Worm (Caenorhabditis elegans) whole organism, L1 larva: Measurements from ENCODE around the gene R03A10.5.
A peak's percentile ranks its signal among the peaks of the same experiment; 100 is the strongest.

ENCODE experiments used
- C04F5.9 ChIP-seq: sonication (generic microtip); optimal IDR thresholded peaks from 2 replicates; lab custom pipeline; 2016; ENCODE audit warnings: missing genetic modification characterization, missing compliant biosample characterization
- aha-1 ChIP-seq: fragments of 150-350 bp; optimal IDR thresholded peaks from 2 replicates; lab custom pipeline; 2014; ENCODE audit warnings: missing biosample characterization, missing genetic modification characterization
- aly-2 ChIP-seq: fragments of 150-350 bp; optimal IDR thresholded peaks from 2 replicates; lab custom pipeline; 2014; ENCODE audit warnings: missing biosample characterization, missing genetic modification characterization
- ces-1 ChIP-seq: fragments of 150-350 bp; optimal IDR thresholded peaks from 2 replicates; lab custom pipeline; 2014; ENCODE audit warnings: missing biosample characterization, missing genetic modification reagents, missing genetic modification characterization
- dpl-1 ChIP-seq, 3 experiments: fragments of 150-350 bp in 2 of 3; sonication (generic microtip) in 1 of 3; optimal IDR thresholded peaks; 2 replicates each; lab custom pipeline; 2014 to 2017; ENCODE audit warnings: missing biosample characterization in 3 of 3, missing genetic modification characterization in 3 of 3, missing genetic modification reagents in 3 of 3
- efl-1 ChIP-seq, 4 experiments: fragments of 150-350 bp; optimal IDR thresholded peaks in 3 of 4; peaks in 1 of 4; 1 replicate in 1 of 4; 2 replicates in 3 of 4; lab custom pipeline; 2014; ENCODE audit warnings: missing biosample characterization in 2 of 4, missing genetic modification characterization in 2 of 4, missing genetic modification reagents in 2 of 4
- egl-13 ChIP-seq: sonication (generic microtip); optimal IDR thresholded peaks from 2 replicates; lab custom pipeline; 2016; ENCODE audit warnings: missing genotype, missing genetic modification reagents, missing genetic modification characterization, missing compliant biosample characterization
- egl-27 ChIP-seq, 2 experiments: fragments of 150-350 bp in 1 of 2; sonication (generic microtip); optimal IDR thresholded peaks; 3 replicates each; lab custom pipeline; 2017 to 2018; ENCODE audit warnings: missing biosample characterization in 2 of 2, missing genetic modification characterization in 2 of 2, missing genetic modification reagents in 2 of 2
- elt-2 ChIP-seq: sonication (generic microtip); optimal IDR thresholded peaks from 2 replicates; lab custom pipeline; 2016; ENCODE audit warnings: missing genetic modification characterization, mild to moderate bottlenecking, inconsistent platforms, missing compliant biosample characterization, missing genetic modification reagents
- ets-5 ChIP-seq: fragments of 200-800 bp; sonication (Bioruptor generic); IDR thresholded peaks from 2 replicates; pipeline ENCODE4 v1.3.6; 2022; ENCODE audit warnings: missing genetic modification characterization, missing compliant biosample characterization
- fkh-8 ChIP-seq: sonication (generic microtip); optimal IDR thresholded peaks from 2 replicates; lab custom pipeline; 2016; ENCODE audit warnings: mild to moderate bottlenecking, missing genetic modification characterization, missing compliant biosample characterization
- hlh-17 ChIP-seq: fragments of 200-800 bp; sonication (Bioruptor generic); optimal IDR thresholded peaks from 2 replicates; lab custom pipeline; 2018; ENCODE audit warnings: missing genetic modification characterization, mild to moderate bottlenecking, missing compliant biosample characterization, moderate library complexity, borderline replicate concordance
- hlh-4 ChIP-seq: sonication (generic microtip); optimal IDR thresholded peaks from 2 replicates; lab custom pipeline; 2016; ENCODE audit warnings: mild to moderate bottlenecking, missing genetic modification characterization, missing compliant biosample characterization
- hpl-2 ChIP-seq: fragments of 150-350 bp; optimal IDR thresholded peaks from 2 replicates; lab custom pipeline; 2014; ENCODE audit warnings: missing biosample characterization, missing genetic modification reagents, missing genetic modification characterization
- jun-1 ChIP-seq: fragments of 150-350 bp; optimal IDR thresholded peaks from 2 replicates; lab custom pipeline; 2014; ENCODE audit warnings: missing biosample characterization, missing genetic modification reagents, missing genetic modification characterization
- lin-15B ChIP-seq: fragments of 150-350 bp; sonication (generic microtip); optimal IDR thresholded peaks from 3 replicates; lab custom pipeline; 2014; ENCODE audit warnings: missing biosample characterization, missing genetic modification characterization
- lir-3 ChIP-seq: sonication (generic microtip); optimal IDR thresholded peaks from 2 replicates; lab custom pipeline; 2016; ENCODE audit warnings: mild to moderate bottlenecking, missing genetic modification characterization, moderate library complexity, missing compliant biosample characterization; ENCODE audit not compliant: poor library complexity
- mab-9 ChIP-seq: fragments of 200-800 bp; sonication (Bioruptor generic); IDR thresholded peaks from 2 replicates; pipeline ENCODE4 v1.3.6; 2022; ENCODE audit warnings: missing genetic modification reagents, missing genetic modification characterization, missing compliant biosample characterization
- mep-1 ChIP-seq: fragments of 150-350 bp; optimal IDR thresholded peaks from 2 replicates; lab custom pipeline; 2014; ENCODE audit warnings: missing biosample characterization, missing genetic modification characterization
- nhr-11 ChIP-seq: fragments of 150-350 bp; optimal IDR thresholded peaks from 2 replicates; lab custom pipeline; 2014; ENCODE audit warnings: missing biosample characterization, missing genetic modification characterization
- nhr-84 ChIP-seq: sonication (generic microtip); optimal IDR thresholded peaks from 2 replicates; lab custom pipeline; 2017; ENCODE audit warnings: missing biosample characterization, missing genetic modification characterization
- nhr-85 ChIP-seq: sonication (generic microtip); peaks from one replicate; lab custom pipeline; 2016; ENCODE audit warnings: missing genetic modification characterization, inconsistent platforms, missing compliant biosample characterization
- pax-3 ChIP-seq: fragments of 200-800 bp; sonication (Bioruptor generic); optimal IDR thresholded peaks from 2 replicates; lab custom pipeline; 2018; ENCODE audit warnings: mild to moderate bottlenecking, missing genetic modification characterization, moderate library complexity, missing compliant biosample characterization
- pqm-1 ChIP-seq: sonication (generic microtip); optimal IDR thresholded peaks from 3 replicates; lab custom pipeline; 2017; ENCODE audit warnings: missing biosample characterization, missing genetic modification characterization
- snpc-4 ChIP-seq: fragments of 150-350 bp; optimal IDR thresholded peaks from 2 replicates; lab custom pipeline; 2014; ENCODE audit warnings: missing biosample characterization, missing genetic modification characterization
- sptf-1 ChIP-seq: fragments of 150-350 bp; optimal IDR thresholded peaks from 2 replicates; lab custom pipeline; 2014; ENCODE audit warnings: missing biosample characterization, missing genetic modification characterization
- unc-130 ChIP-seq: fragments of 150-350 bp; optimal IDR thresholded peaks from 2 replicates; lab custom pipeline; 2017; ENCODE audit warnings: missing biosample characterization, missing genetic modification characterization, inconsistent platforms
- unc-62 ChIP-seq: fragments of 150-350 bp; optimal IDR thresholded peaks from 2 replicates; lab custom pipeline; 2014; ENCODE audit warnings: missing biosample characterization, missing genetic modification reagents, missing genetic modification characterization
- unc-86 ChIP-seq: sonication (generic microtip); optimal IDR thresholded peaks from 2 replicates; lab custom pipeline; 2016; ENCODE audit warnings: missing genetic modification characterization, missing compliant biosample characterization
- unc-98 ChIP-seq: fragments of 200-800 bp; sonication (Bioruptor generic); IDR thresholded peaks from 2 replicates; pipeline ENCODE4 v1.3.6; 2022; ENCODE audit warnings: missing genetic modification characterization, missing compliant biosample characterization
- zag-1 ChIP-seq: fragments of 150-350 bp; optimal IDR thresholded peaks from 2 replicates; lab custom pipeline; 2014; ENCODE audit warnings: missing biosample characterization, missing genetic modification characterization
- ztf-4 ChIP-seq: fragments of 150-350 bp; optimal IDR thresholded peaks from 2 replicates; lab custom pipeline; 2014; ENCODE audit warnings: missing biosample characterization, missing genetic modification characterization

R03A10.5 gene

DNA sequence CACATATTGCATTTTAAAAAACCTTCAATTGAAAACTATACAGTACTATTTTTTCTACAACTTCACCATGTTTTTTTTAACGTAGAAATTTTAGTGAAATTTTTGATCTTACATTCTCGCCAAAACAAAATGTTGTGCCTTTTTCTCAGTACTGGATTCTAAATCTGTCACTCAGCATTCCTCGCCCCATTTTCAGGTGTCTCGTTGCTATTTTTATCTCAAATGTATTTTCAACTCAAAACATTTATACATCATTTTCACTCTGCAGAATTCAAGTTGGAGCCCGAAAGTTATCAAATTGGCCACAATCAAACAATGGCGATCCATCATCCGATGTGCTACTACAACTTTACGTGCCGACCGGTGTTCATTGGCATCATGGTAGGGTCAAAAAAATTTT, 19.5 kb downstream of the R03A10.5 start, which contains the start of gene sprr-1:
Gene sprr-1 (plus strand): TSS at position 269 of the 400 bp plus-strand sequence.
- TF ChIP-seq jun-1 (tag; lab: Kevin White, UChicago) = no peak
- no peak for TF ChIP-seq snpc-4 (tag; lab: Kevin White, UChicago)
- TF ChIP-seq nhr-85 (tag; lab: Kevin White, UChicago) = no peak
- no peak for TF ChIP-seq ets-5 (GFP tag; lab: Robert Waterston, UW)
- TF ChIP-seq pax-3 (tag; lab: Kevin White, UChicago) = no peak
- no peak for TF ChIP-seq unc-130 (tag; lab: Kevin White, UChicago)
- TF ChIP-seq efl-1 (optimal IDR thresholded peaks at IDR 0.05; lab: Kevin White, UChicago) = no peak
- no peak for TF ChIP-seq efl-1 (GFP tag; optimal IDR thresholded peaks at IDR 0.05 in 1 of 2; lab: Kevin White, UChicago)
- TF ChIP-seq zag-1 (tag; lab: Kevin White, UChicago) = no peak
- no peak for TF ChIP-seq aha-1 (tag; lab: Kevin White, UChicago)
- no peak for TF ChIP-seq nhr-11 (tag; lab: Kevin White, UChicago)
- no peak for TF ChIP-seq elt-2 (tag; lab: Kevin White, UChicago)
- TF ChIP-seq lin-15B = no peak
- TF ChIP-seq aly-2 (tag; lab: Kevin White, UChicago) = no peak
- no peak for TF ChIP-seq unc-98 (GFP tag; lab: Robert Waterston, UW)

DNA sequence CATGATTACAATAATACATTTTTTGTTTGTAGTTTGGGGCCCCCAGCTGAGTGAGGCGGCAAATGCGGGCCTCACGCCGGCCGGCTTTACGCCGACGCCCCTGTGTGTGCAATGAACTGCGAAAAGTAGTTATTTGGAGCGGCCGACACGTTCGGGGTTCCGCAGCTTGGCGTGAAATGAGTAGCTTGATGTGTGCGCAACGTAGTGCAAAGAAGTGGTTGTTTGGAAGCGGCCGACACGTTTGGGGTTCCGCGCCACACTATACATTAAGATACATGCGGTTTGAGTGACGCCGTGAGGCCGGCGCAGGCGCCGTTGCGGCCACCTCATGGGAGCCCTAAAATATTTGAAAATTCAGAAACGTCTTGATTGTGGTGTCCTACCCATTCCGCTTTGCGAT, 22.1 kb downstream of the R03A10.5 start:
- TF ChIP-seq snpc-4 (tag; lab: Kevin White, UChicago) = peak; percentile 24
- no peak for TF ChIP-seq sptf-1 (tag; lab: Kevin White, UChicago)
- TF ChIP-seq, all 84 proteins: peak for 1

DNA sequence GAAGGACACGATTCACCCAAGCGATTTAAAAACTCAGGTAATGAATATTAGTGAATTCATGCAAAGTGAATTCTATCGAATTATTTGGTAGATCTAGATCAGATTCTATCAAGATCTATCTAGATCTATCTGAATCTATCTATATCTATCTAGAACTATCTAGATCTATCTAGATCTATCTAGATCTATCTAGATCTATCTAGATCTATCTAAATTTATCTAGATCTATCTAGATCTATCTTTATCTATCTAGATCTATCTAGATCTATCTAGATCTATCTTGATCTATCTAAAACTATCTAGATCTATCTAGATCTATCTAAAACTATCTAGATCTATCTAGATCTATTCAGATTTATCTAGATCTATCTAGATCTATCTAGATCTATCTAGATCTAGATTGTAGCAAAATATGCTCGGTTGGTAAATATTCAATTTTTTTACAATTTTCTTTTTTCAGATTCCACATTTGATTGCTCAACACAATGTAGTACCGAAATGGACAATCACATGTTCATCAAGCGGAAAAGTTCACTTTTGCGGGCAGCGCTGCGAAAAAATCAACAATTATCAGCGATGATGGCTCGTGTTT, 23.5 kb downstream of the R03A10.5 start:
- peak; percentile 68 for TF ChIP-seq nhr-85 (tag; lab: Kevin White, UChicago)
- no peak for TF ChIP-seq hlh-17
- no peak for TF ChIP-seq nhr-84 (tag; lab: Kevin White, UChicago)
- TF ChIP-seq elt-2 (tag; lab: Kevin White, UChicago) = no peak

DNA sequence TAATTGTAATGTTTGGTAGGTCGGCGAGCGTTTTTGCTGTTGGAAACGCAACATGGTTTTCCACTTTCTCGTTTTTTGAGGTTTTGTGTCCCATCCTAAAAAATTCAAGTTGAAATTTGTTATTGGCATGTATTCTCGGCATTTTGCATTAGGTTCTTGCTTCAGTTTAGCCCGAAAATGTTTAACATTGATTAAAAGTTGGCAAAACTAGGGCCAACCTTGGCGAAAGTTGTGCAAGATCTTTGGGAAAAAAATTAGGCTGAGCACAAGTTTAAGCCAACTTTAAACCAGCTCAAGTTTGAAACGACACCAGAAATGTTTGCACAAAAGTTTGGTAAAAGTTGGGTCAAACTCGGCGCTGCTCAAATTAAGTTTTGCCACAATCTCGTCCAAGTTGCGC, 30.8 kb downstream of the R03A10.5 start, which contains the start of gene exc-1:
Gene exc-1 (minus strand): TSS at position 101 of the 400 bp plus-strand sequence.
- TF ChIP-seq hlh-4 (tag; lab: Kevin White, UChicago) (no peak), pqm-1 (tag; lab: Kevin White, UChicago) (no peak), hlh-17 (no peak), hpl-2 (GFP tag; lab: Kevin White, UChicago) (no peak), unc-62 (no peak), dpl-1 (GFP tag; optimal IDR thresholded peaks at IDR 0.05; lab: Kevin White, UChicago) (no peak), ztf-4 (tag; lab: Kevin White, UChicago) (no peak), egl-27 (tag; optimal IDR thresholded peaks at IDR 0.05; lab: Kevin White, UChicago) (no peak), lir-3 (no peak), ets-5 (GFP tag; lab: Robert Waterston, UW) (no peak), sptf-1 (tag; lab: Kevin White, UChicago) (no peak), mep-1 (tag; lab: Kevin White, UChicago) (no peak), ces-1 (GFP tag; lab: Kevin White, UChicago) (no peak), nhr-85 (tag; lab: Kevin White, UChicago) (no peak), nhr-11 (tag; lab: Kevin White, UChicago) (no peak), C04F5.9 (no peak), fkh-8 (tag; lab: Kevin White, UChicago) (no peak), snpc-4 (tag; lab: Kevin White, UChicago) (no peak)
- TF ChIP-seq, all 84 proteins: peak for 0

DNA sequence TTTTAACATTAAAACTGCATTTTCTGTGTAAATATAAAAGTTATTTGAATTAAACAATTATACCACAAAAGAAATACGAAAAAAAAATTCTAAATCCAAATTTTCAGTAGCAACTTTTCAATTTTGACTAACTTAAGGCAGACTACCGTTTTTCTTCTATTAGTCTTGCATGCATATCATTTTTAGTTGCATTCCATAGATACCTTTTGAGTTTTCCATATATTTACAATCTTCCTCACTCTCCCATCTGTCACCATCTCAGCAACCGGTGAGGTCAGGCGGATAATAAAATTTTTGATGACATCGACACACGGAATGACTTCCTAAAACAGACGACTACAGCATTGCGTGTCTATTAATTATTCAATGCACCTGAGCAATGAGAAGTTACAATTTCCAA, 32.2 kb downstream of the R03A10.5 start, which contains the start of gene gcy-36:
Gene gcy-36 (plus strand): TSS at position 301 of the 400 bp plus-strand sequence.
- TF ChIP-seq mep-1 (tag; lab: Kevin White, UChicago) (no peak), egl-13 (peak; percentile 33), lin-15B (no peak), mab-9 (GFP tag; lab: Robert Waterston, UW) (no peak), unc-86 (tag; lab: Kevin White, UChicago) (no peak), hpl-2 (GFP tag; lab: Kevin White, UChicago) (no peak)
